Worm (Caenorhabditis elegans) whole organism, mixed stage, embryonic: Measurements from ENCODE around the gene C09F12.2.

Experiments used
- ham-2 ChIP-seq: fragments of 200-800 bp; sonication (Bioruptor generic); optimal IDR thresholded peaks from 2 replicates; lab custom pipeline; 2018; ENCODE audit warnings: mild to moderate bottlenecking, missing genetic modification characterization, missing compliant biosample characterization
- mep-1 ChIP-seq: fragments of 150-350 bp; optimal IDR thresholded peaks from 2 replicates; lab custom pipeline; 2017; ENCODE audit warnings: missing biosample characterization, missing genetic modification reagents, missing genetic modification characterization, inconsistent platforms
- nhr-237 ChIP-seq: fragments of 150-350 bp; optimal IDR thresholded peaks from 2 replicates; lab custom pipeline; 2014; ENCODE audit warnings: missing biosample characterization, missing genetic modification characterization
- nhr-76 ChIP-seq: sonication (generic microtip); optimal IDR thresholded peaks from 2 replicates; lab custom pipeline; 2017; ENCODE audit warnings: missing biosample characterization, missing genetic modification characterization
- pha-4 ChIP-seq: fragments of 150-350 bp; optimal IDR thresholded peaks from 2 replicates; lab custom pipeline; 2018; ENCODE audit warnings: missing biosample characterization, missing genetic modification reagents, missing genetic modification characterization
- sptf-1 ChIP-seq: sonication (generic microtip); optimal IDR thresholded peaks from 2 replicates; lab custom pipeline; 2017; ENCODE audit warnings: mild to moderate bottlenecking, missing genetic modification characterization, moderate library complexity, missing compliant biosample characterization
- unc-39 ChIP-seq: fragments of 150-350 bp; optimal IDR thresholded peaks from 2 replicates; lab custom pipeline; 2014; ENCODE audit warnings: missing biosample characterization, missing genetic modification characterization
- ztf-11 ChIP-seq: fragments of 150-350 bp; optimal IDR thresholded peaks from 2 replicates; lab custom pipeline; 2014; ENCODE audit warnings: missing biosample characterization, missing genetic modification characterization

DNA sequence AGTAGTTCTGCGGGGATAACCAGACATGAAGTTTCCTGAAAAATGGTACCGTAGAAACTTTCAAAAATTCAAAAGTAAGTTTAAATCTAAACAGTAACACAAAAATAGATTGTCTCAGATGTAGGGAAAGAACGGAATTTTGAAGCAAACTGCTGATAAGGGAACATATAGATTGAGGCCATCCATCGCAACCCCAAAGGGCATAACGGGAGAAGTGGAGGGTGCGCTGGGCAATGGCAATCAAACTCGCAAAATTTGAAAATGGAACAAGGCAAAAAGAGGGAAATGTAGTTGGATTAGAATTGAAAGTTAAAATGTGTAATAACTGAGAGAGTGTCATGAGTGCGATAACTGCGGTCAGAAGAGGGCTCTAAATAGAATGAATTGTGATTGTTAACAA lies 49.5 kb downstream of the C09F12.2 start:
- TF ChIP-seq nhr-76 (no peak), mep-1 (tag; lab: Kevin White, UChicago) (no peak), pha-4 (no peak), ham-2 (GFP tag; lab: Kevin White, UChicago) (no peak), ztf-11 (tag; lab: Kevin White, UChicago) (no peak), unc-39 (no peak), sptf-1 (tag; lab: Kevin White, UChicago) (no peak), nhr-237 (tag; lab: Kevin White, UChicago) (no peak)
